Worm (Caenorhabditis elegans): ENCODE measurements around the gene zipt-7.1.
A peak's percentile ranks its signal among the peaks of the same experiment; 100 is the strongest.

zipt-7.1 gene

DNA sequence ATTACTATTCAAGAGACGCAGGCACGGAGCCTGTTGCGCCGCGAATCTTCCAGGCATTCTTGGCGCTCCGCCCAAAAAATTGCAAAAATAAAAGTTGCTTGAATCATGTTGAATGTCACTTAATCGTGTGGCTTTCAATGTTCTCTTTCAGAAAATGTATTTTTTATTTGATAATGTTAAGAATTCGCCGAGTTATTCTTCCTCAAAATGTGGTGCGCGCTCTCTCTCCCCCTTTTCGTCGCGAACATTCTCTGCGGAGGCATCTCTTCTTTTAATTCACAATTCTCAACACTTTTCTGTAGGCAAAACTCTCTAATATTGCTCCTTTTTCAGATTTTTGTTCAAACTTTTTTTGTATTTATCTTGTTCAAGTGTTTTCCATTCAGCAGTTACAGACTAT lies 9.6 kb downstream of the zipt-7.1 start (continued):
- no peak for TF ChIP-seq sptf-1 (tag; optimal IDR thresholded peaks at IDR 0.05)
- no peak for TF ChIP-seq nhr-12 (tag; optimal IDR thresholded peaks at IDR 0.05)
- peak; percentile 61 for TF ChIP-seq ama-1 (optimal IDR thresholded peaks at IDR 0.05)
- TF ChIP-seq lin-39 (tag; optimal IDR thresholded peaks at IDR 0.05): peak; percentile 91
- peak; percentile 70 for TF ChIP-seq snpc-4 (tag; optimal IDR thresholded peaks at IDR 0.05)
- TF ChIP-seq tlp-1 (tag; optimal IDR thresholded peaks at IDR 0.05): no peak
- peak; percentile 99 for TF ChIP-seq fkh-10 (GFP tag; optimal IDR thresholded peaks at IDR 0.05)
- peak; percentile 96 for TF ChIP-seq ceh-8 (GFP tag; optimal IDR thresholded peaks at IDR 0.05)
- peak; percentile 99 for TF ChIP-seq isw-1 (GFP tag; IDR thresholded peaks at IDR 0.05)
- peak; percentile 99 for TF ChIP-seq unc-86 (tag; optimal IDR thresholded peaks at IDR 0.05)
- peak; percentile 49 for TF ChIP-seq F16B12.6 (tag; optimal IDR thresholded peaks at IDR 0.05)
- TF ChIP-seq xbp-1 (tag; optimal IDR thresholded peaks at IDR 0.05): peak; percentile 98
- no peak for TF ChIP-seq ets-5 (GFP tag; IDR thresholded peaks at IDR 0.05)
- TF ChIP-seq nhr-20 (tag; optimal IDR thresholded peaks at IDR 0.05): peak; percentile 99
- peak; percentile 91 for TF ChIP-seq zag-1 (tag; optimal IDR thresholded peaks at IDR 0.05)
- TF ChIP-seq hlh-4 (tag; optimal IDR thresholded peaks at IDR 0.05): peak; percentile 72
- TF ChIP-seq hpl-2 (GFP tag; optimal IDR thresholded peaks at IDR 0.05): peak; percentile 94
- peak; percentile 95 for TF ChIP-seq mep-1 (tag; optimal IDR thresholded peaks at IDR 0.05)
- peak; percentile 82 for TF ChIP-seq rnt-1 (tag; optimal IDR thresholded peaks at IDR 0.05)
- TF ChIP-seq C34B4.2 (tag; optimal IDR thresholded peaks at IDR 0.05): peak; percentile 68
- TF ChIP-seq nhr-90 (tag; optimal IDR thresholded peaks at IDR 0.05; ENCODE audit: poor library complexity): peak; percentile 98
- peak; percentile 99 for TF ChIP-seq nhr-85 (tag)
- TF ChIP-seq sup-37 (GFP tag; optimal IDR thresholded peaks at IDR 0.05): peak; percentile 97
- peak; percentile 96 for TF ChIP-seq jun-1 (tag; optimal IDR thresholded peaks at IDR 0.05)
- TF ChIP-seq fkh-8 (tag; optimal IDR thresholded peaks at IDR 0.05): peak; percentile 100
- peak; percentile 99 for TF ChIP-seq dsc-1 (tag; optimal IDR thresholded peaks at IDR 0.05)
- TF ChIP-seq nhr-237 (tag; optimal IDR thresholded peaks at IDR 0.05): peak; percentile 92
- TF ChIP-seq aha-1 (tag; optimal IDR thresholded peaks at IDR 0.05): peak; percentile 88
- peak; percentile 76 for TF ChIP-seq elt-2 (tag; optimal IDR thresholded peaks at IDR 0.05)
- peak; percentile 94 for TF ChIP-seq vab-15 (tag; optimal IDR thresholded peaks at IDR 0.05)
- TF ChIP-seq ceh-63 (GFP tag; optimal IDR thresholded peaks at IDR 0.05): peak; percentile 82
- TF ChIP-seq nhr-19 (GFP tag; conservative IDR thresholded peaks at IDR 0.05): peak; percentile 96
- peak; percentile 83 to 90 for TF ChIP-seq lin-35 (GFP tag; optimal IDR thresholded peaks at IDR 0.05)
- TF ChIP-seq hlh-17 (GFP tag; optimal IDR thresholded peaks at IDR 0.05; ENCODE audit: borderline replicate concordance): peak; percentile 23
- peak; percentile 99 for TF ChIP-seq nhr-47 (tag; optimal IDR thresholded peaks at IDR 0.05)
- peak; percentile 71 for TF ChIP-seq lin-15B (tag; optimal IDR thresholded peaks at IDR 0.05)
- TF ChIP-seq ceh-90 (tag; optimal IDR thresholded peaks at IDR 0.05): peak; percentile 69
- TF ChIP-seq efl-1 (optimal IDR thresholded peaks at IDR 0.05): peak; percentile 86 to 89
- TF ChIP-seq efl-1 (GFP tag; optimal IDR thresholded peaks at IDR 0.05 in 1 of 2): peak; percentile 72 to 98
- peak; percentile 91 for TF ChIP-seq C04F5.9 (tag; optimal IDR thresholded peaks at IDR 0.05)
- TF ChIP-seq C16A3.4 (tag; optimal IDR thresholded peaks at IDR 0.05): peak; percentile 96
- peak; percentile 98 for TF ChIP-seq ceh-88 (GFP tag; IDR thresholded peaks at IDR 0.05)
- peak; percentile 96 for TF ChIP-seq nhr-11 (tag; optimal IDR thresholded peaks at IDR 0.05)
- TF ChIP-seq egl-27 (tag; optimal IDR thresholded peaks at IDR 0.05): peak; percentile 71 to 88
- TF ChIP-seq fos-1 (tag; optimal IDR thresholded peaks at IDR 0.05): peak; percentile 94
- TF ChIP-seq snu-23 (GFP tag; optimal IDR thresholded peaks at IDR 0.05): peak; percentile 99
- TF ChIP-seq lsy-2 (tag; optimal IDR thresholded peaks at IDR 0.05): peak; percentile 90 to 96
- no peak for TF ChIP-seq Y116A8C.19 (tag; optimal IDR thresholded peaks at IDR 0.05; ENCODE audit: borderline replicate concordance)
- no peak for TF ChIP-seq pag-3 (tag; optimal IDR thresholded peaks at IDR 0.05; ENCODE audit: borderline replicate concordance, insufficient read depth)
- TF ChIP-seq ztf-11 (tag; optimal IDR thresholded peaks at IDR 0.05): peak; percentile 59 to 96
- peak; percentile 95 for TF ChIP-seq ztf-4 (tag; optimal IDR thresholded peaks at IDR 0.05)
- peak; percentile 86 for TF ChIP-seq unc-98 (GFP tag; IDR thresholded peaks at IDR 0.05)
- no peak for TF ChIP-seq nhr-84 (tag; optimal IDR thresholded peaks at IDR 0.05)
- TF ChIP-seq mdl-1 (tag; optimal IDR thresholded peaks at IDR 0.05): peak; percentile 6 to 74
